Fruit fly (Drosophila melanogaster): Measurements from ENCODE around the gene Rpt6R.

Rpt6R gene

DNA sequence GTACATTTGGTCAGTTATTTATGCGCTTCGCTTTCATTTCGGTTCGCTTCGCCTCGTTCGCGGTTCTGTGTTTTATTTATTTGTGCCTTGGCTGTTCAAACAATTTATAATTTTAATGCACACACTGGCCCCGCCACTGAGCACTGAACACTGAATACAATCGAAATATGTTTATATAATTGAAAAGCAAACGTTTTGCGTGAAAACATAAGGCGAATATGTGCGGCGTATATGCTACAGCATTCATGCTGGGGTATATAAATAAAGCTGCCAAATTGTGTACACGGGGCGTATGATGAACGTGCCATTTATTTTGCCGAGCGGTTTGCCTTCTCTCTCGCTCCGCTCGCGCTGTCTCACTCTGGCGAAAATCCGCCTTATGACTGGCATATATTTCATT is 46.6 kb downstream of the Rpt6R start:
- TF ChIP-seq CTCF (optimal IDR thresholded peaks at IDR 0.05) (no peak), CG8478 (optimal IDR thresholded peaks at IDR 0.05) (no peak)

DNA sequence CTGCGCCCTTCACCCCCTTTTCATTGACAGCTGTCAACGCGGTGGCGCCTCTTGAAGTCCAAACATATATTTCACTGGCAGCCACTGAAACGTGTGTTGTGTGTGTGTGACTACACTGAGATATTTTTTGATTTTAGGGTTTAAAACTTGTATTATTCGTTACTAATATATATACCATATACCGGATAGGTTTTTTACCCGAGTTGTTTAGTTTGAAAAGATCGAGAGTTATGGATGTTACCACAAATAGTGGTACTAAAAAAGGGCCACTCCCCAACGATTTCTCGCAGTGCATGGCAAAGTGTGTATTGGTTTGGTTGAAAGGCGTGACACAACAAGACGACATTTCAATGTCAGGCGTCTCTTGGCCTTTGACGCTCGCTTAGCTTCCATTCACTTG is 47.1 kb downstream of the Rpt6R start:
- TF ChIP-seq CG8478 (optimal IDR thresholded peaks at IDR 0.05) = no peak
- no peak for TF ChIP-seq CTCF (optimal IDR thresholded peaks at IDR 0.05)

dm6 chr3R:30534444-30534843 is 49.1 kb downstream of the Rpt6R start:
- no peak for TF ChIP-seq CTCF (optimal IDR thresholded peaks at IDR 0.05)
- no peak for TF ChIP-seq CG8478 (optimal IDR thresholded peaks at IDR 0.05)

Data from S2 (cell line).